Worm (Caenorhabditis elegans) whole organism, L3 larva: Measurements from ENCODE around the gene ify-1.

Experiments used
- ZK546.5 ChIP-seq: sonication (generic microtip); optimal IDR thresholded peaks from 2 replicates; lab custom pipeline; 2017; ENCODE audit warnings: missing biosample characterization, missing genetic modification characterization
- ceh-82 ChIP-seq: fragments of 150-350 bp; optimal IDR thresholded peaks from 2 replicates; lab custom pipeline; 2014; ENCODE audit warnings: missing biosample characterization, missing genetic modification characterization
- fkh-2 ChIP-seq: fragments of 150-350 bp; optimal IDR thresholded peaks from 2 replicates; lab custom pipeline; 2014; ENCODE audit warnings: missing biosample characterization, missing genetic modification reagents, missing genetic modification characterization
- nfya-1 ChIP-seq: sonication (generic microtip); optimal IDR thresholded peaks from 2 replicates; lab custom pipeline; 2017; ENCODE audit warnings: missing genetic modification characterization, mild to moderate bottlenecking, missing compliant biosample characterization, antibody characterized with exemption, moderate library complexity; ENCODE audit not compliant: insufficient read depth
- nhr-12 ChIP-seq: fragments of 150-350 bp; optimal IDR thresholded peaks from 2 replicates; lab custom pipeline; 2014; ENCODE audit warnings: missing biosample characterization, missing genetic modification characterization
- pqm-1 ChIP-seq: fragments of 150-350 bp; optimal IDR thresholded peaks from 2 replicates; lab custom pipeline; 2017; ENCODE audit warnings: missing biosample characterization, missing genetic modification characterization, inconsistent platforms
- snpc-4 ChIP-seq: fragments of 150-350 bp; optimal IDR thresholded peaks from 2 replicates; lab custom pipeline; 2014; ENCODE audit warnings: missing biosample characterization, missing genetic modification characterization
- tbx-2 ChIP-seq: sonication (generic microtip); optimal IDR thresholded peaks from 2 replicates; lab custom pipeline; 2016; ENCODE audit warnings: mild to moderate bottlenecking, missing genetic modification characterization, missing compliant biosample characterization

DNA sequence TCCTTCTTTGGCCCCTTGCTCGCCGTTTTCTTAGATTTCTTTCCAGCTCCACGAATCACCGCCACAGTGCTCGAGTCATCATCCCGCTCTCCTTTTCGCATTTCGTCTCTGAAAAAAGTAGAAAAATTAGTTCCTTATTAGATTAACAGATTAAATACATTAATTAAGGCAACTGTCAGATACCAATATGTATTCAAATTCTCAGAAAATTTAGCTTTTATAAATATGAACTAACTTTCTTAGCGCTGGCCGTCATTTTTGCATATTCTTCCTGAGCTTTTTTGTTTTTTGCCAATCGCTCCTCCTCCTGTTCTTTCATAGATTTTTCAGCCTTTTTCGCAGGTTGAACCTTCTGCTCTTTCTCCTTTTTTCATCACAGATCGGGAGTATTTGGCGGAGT is 44.7 kb upstream of the ify-1 start, which contains the start of gene C04G6.6:
- TF ChIP-seq nhr-12 (tag; lab: Kevin White, UChicago) (no peak), pqm-1 (tag; lab: Kevin White, UChicago) (no peak), snpc-4 (tag; lab: Kevin White, UChicago) (no peak), ZK546.5 (tag; lab: Kevin White, UChicago) (no peak), ceh-82 (tag; lab: Kevin White, UChicago) (no peak), tbx-2 (no peak), nfya-1 (no peak), fkh-2 (no peak)
